Worm (Caenorhabditis elegans) whole organism, L1 larva: Measurements from ENCODE around the gene C18A11.3.

ENCODE experiments used
- elt-3 ChIP-seq, 6 experiments: fragments of 150-350 bp in 1 of 6; sonication (generic microtip); optimal IDR thresholded peaks; 2 replicates each; lab custom pipeline; 2017 to 2018; ENCODE audit warnings: missing biosample characterization in 6 of 6, missing genetic modification characterization in 6 of 6, inconsistent platforms in 1 of 6
- lin-13 ChIP-seq: fragments of 150-350 bp; optimal IDR thresholded peaks from 2 replicates; lab custom pipeline; 2014; ENCODE audit warnings: missing biosample characterization, missing genetic modification reagents, missing genetic modification characterization
- mep-1 ChIP-seq: fragments of 150-350 bp; optimal IDR thresholded peaks from 2 replicates; lab custom pipeline; 2014; ENCODE audit warnings: missing biosample characterization, missing genetic modification characterization

- TF ChIP-seq lin-13 (GFP tag; lab: Kevin White, UChicago): no peak
- no peak for TF ChIP-seq mep-1 (tag; lab: Kevin White, UChicago)
- TF ChIP-seq elt-3 (tag; optimal IDR thresholded peaks at IDR 0.05; lab: Kevin White, UChicago): no peak
Observed at ce11 chrX:8037365-8037764, 23.6 kb upstream of the C18A11.3 start.
